Worm (Caenorhabditis elegans): ENCODE results near the gene T13F3.4.

The T13F3.4 gene

DNA sequence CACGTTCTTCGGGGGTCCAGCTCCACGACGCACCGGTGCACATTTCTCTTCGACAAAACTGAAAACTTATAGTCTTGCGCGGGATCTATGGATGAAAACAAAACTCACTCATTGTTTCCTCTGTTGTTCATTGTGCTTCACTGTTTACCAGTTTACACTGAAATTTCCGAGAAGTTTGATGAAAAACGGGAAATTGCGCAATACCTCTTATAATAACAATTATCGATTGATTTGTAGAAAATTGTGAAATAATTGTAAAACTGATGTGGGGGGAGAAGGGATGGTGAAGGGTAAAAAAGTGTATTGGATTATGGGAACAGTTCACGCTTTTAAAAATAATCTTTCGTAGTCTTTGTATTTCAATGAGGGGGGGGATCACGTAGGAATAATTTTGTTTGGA, 37.0 kb downstream of the T13F3.4 start:
- TF ChIP-seq T26A5.8 (tag; optimal IDR thresholded peaks at IDR 0.05) (no peak), tbx-9 (tag; optimal IDR thresholded peaks at IDR 0.05; ENCODE audit: borderline replicate concordance) (no peak), fkh-3 (tag; optimal IDR thresholded peaks at IDR 0.05) (no peak), Y79H2A.3 (GFP tag; conservative IDR thresholded peaks at IDR 0.05) (no peak), hmg-20 (GFP tag; IDR thresholded peaks at IDR 0.05) (no peak), pbrm-1 (GFP tag; IDR thresholded peaks at IDR 0.05) (no peak), chd-7 (tag; optimal IDR thresholded peaks at IDR 0.05) (no peak), hlh-26 (GFP tag; conservative IDR thresholded peaks at IDR 0.05) (no peak), Y67H2A.10 (GFP tag; conservative IDR thresholded peaks at IDR 0.05) (no peak), ceh-100 (GFP tag; IDR thresholded peaks at IDR 0.05) (no peak), die-1 (tag; optimal IDR thresholded peaks at IDR 0.05) (no peak), sea-2 (GFP tag; IDR thresholded peaks at IDR 0.05) (no peak), nhr-80 (tag; optimal IDR thresholded peaks at IDR 0.05) (no peak), cebp-2 (GFP tag; IDR thresholded peaks at IDR 0.05) (no peak), egl-44 (GFP tag; IDR thresholded peaks at IDR 0.05) (no peak), gei-17 (GFP tag; optimal IDR thresholded peaks at IDR 0.05) (no peak)

DNA sequence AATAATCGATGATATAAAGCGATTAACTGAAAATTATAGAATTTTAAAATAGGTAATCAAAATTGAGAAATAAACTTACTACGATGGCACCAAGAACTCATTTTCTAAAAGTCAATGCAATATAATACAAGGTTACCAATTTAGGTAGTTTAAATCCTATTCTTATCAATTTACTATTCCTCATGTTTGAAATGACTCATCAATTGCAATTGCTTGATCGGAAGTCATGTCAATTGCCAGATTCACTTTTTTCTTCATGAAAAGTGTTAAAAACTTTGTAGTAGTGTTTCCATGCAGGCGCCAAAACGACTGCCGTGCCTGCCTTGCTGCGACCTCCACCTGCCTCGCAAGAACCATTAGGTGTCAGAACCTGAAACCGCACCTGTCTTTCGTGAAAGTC, 39.8 kb downstream of the T13F3.4 start, which contains the start of gene F11A5.13:
TSS of gene F11A5.13 (minus strand) at position 101 of the 400 bp plus-strand sequence.
- TF ChIP-seq ztf-3 (GFP tag; optimal IDR thresholded peaks at IDR 0.05) (no peak), T26A5.8 (tag; optimal IDR thresholded peaks at IDR 0.05) (no peak), ztf-22 (GFP tag; optimal IDR thresholded peaks at IDR 0.05) (no peak)

DNA sequence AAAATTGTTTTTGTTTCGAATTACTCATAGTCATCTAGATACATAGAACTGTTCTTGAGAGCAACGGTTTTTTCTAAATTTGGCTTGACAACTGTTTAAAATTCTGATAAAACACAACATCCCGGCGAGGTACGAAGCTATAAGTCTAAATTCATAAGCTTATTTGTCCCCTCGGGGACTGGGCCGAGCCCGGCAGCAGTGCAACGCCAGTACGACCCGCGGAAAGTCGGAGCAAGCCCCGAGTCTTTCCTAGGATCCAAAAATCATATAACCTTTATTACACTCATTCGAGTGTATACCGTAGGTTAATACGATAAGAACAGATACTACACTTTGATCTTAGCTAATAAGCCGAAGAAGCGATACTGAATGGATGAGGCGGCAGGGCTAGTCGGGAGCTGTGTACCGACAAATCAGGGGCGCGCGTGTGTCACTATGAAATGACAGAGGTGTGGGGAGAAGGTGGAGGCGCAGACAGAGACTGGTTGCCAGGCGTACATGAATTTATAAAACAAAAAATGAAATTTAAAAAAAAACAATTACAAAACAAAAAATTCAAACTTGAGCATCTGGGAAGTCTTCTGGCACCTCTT, 40.8 kb downstream of the T13F3.4 start:
- TF ChIP-seq snpc-3.4 (tag; optimal IDR thresholded peaks at IDR 0.05) (peak; percentile 74), ztf-28 (GFP tag; IDR thresholded peaks at IDR 0.05) (no peak), F10E7.11 (tag; optimal IDR thresholded peaks at IDR 0.05) (no peak), lsy-27 (tag; optimal IDR thresholded peaks at IDR 0.05; ENCODE audit: borderline replicate concordance, insufficient read depth) (peak; percentile 21), hmg-20 (GFP tag; IDR thresholded peaks at IDR 0.05) (no peak), snpc-1.1 (tag; optimal IDR thresholded peaks at IDR 0.05; ENCODE audit: insufficient read depth) (peak; percentile 92), pbrm-1 (GFP tag; IDR thresholded peaks at IDR 0.05) (peak; percentile 86), nhr-179 (tag; optimal IDR thresholded peaks at IDR 0.05) (no peak), let-607 (tag; optimal IDR thresholded peaks at IDR 0.05) (no peak), attf-5 (GFP tag; optimal IDR thresholded peaks at IDR 0.05) (no peak), lin-40 (tag; optimal IDR thresholded peaks at IDR 0.05) (no peak), nhr-80 (tag; optimal IDR thresholded peaks at IDR 0.05) (no peak), lin-35 (GFP tag; optimal IDR thresholded peaks at IDR 0.05) (no peak), snpc-4 (GFP tag; optimal IDR thresholded peaks at IDR 0.05) (peak; percentile 89), snpc-4 (tag; optimal IDR thresholded peaks at IDR 0.05) (peak; percentile 82 to 97 (median 92)), ceh-58 (GFP tag; IDR thresholded peaks at IDR 0.05) (0 out of 2 replicates have a peak, but pooled peaks have one; percentile 50), B0261.1 (tag; optimal IDR thresholded peaks at IDR 0.05) (peak; percentile 21), attf-3 (GFP tag; conservative IDR thresholded peaks at IDR 0.05) (no peak), fkh-3 (tag; optimal IDR thresholded peaks at IDR 0.05) (no peak), sea-2 (GFP tag; IDR thresholded peaks at IDR 0.05) (no peak), madf-10 (tag; optimal IDR thresholded peaks at IDR 0.05) (no peak), ceh-27 (GFP tag; optimal IDR thresholded peaks at IDR 0.05) (no peak), ztf-3 (GFP tag; optimal IDR thresholded peaks at IDR 0.05) (no peak), rcor-1 (GFP tag; IDR thresholded peaks at IDR 0.05) (0 out of 2 replicates have a peak, but pooled peaks have one; percentile 26), cebp-2 (GFP tag; IDR thresholded peaks at IDR 0.05) (no peak), egrh-3 (GFP tag; IDR thresholded peaks at IDR 0.05) (0 out of 2 replicates have a peak, but pooled peaks have one; percentile 28), efl-1 (GFP tag; optimal IDR thresholded peaks at IDR 0.05) (no peak), madf-6 (GFP tag; IDR thresholded peaks at IDR 0.05) (peak; percentile 73), lag-1 (GFP tag; IDR thresholded peaks at IDR 0.05) (no peak), ama-1 (optimal IDR thresholded peaks at IDR 0.05) (no peak), ama-1 (GFP tag; optimal IDR thresholded peaks at IDR 0.05) (no peak), lin-54 (GFP tag; optimal IDR thresholded peaks at IDR 0.05) (peak; percentile 16), rpc-1 (optimal IDR thresholded peaks at IDR 0.05) (no peak), rpc-1 (tag; optimal IDR thresholded peaks at IDR 0.05) (peak; percentile 3)
